Fruit fly (Drosophila melanogaster) whole organism, embryonic: ENCODE results near the gene CG13670.

Experiments used
- Asciz ChIP-seq: fragments of 200-800 bp; sonication (Bioruptor generic); optimal IDR thresholded peaks from 2 replicates; lab custom pipeline; 2017; ENCODE audit warnings: missing biosample characterization, mild to moderate bottlenecking, missing genetic modification characterization, missing genetic modification reagents
- Bteb2 ChIP-seq: fragments of 200-800 bp; sonication (Bioruptor generic); optimal IDR thresholded peaks from 2 replicates; lab custom pipeline; 2016; ENCODE audit warnings: missing biosample characterization, missing genetic modification characterization
- CG10267 ChIP-seq: fragments of 200-800 bp; sonication (Bioruptor generic); optimal IDR thresholded peaks from 2 replicates; lab custom pipeline; 2018; ENCODE audit warnings: missing biosample characterization, mild to moderate bottlenecking, missing genetic modification characterization, moderate library complexity
- CG10543 ChIP-seq: fragments of 200-800 bp; sonication (Bioruptor generic); optimal IDR thresholded peaks from 3 replicates; lab custom pipeline; 2017; ENCODE audit warnings: missing biosample characterization, mild to moderate bottlenecking, missing genetic modification characterization, moderate library complexity
- CG10565 ChIP-seq: fragments of 200-800 bp; sonication (Bioruptor generic); optimal IDR thresholded peaks from 3 replicates; lab custom pipeline; 2016; ENCODE audit warnings: missing biosample characterization, mild to moderate bottlenecking, missing genetic modification characterization
- CG11723 ChIP-seq: fragments of 200-800 bp; sonication (Bioruptor generic); optimal IDR thresholded peaks from 2 replicates; lab custom pipeline; 2017; ENCODE audit warnings: missing biosample characterization, mild to moderate bottlenecking, missing genetic modification characterization
- CG12299 ChIP-seq: fragments of 200-800 bp; sonication (Bioruptor generic); optimal IDR thresholded peaks from 2 replicates; lab custom pipeline; 2018; ENCODE audit warnings: missing biosample characterization, mild to moderate bottlenecking, missing genetic modification characterization
- CG12659 ChIP-seq: fragments of 200-800 bp; sonication (Bioruptor generic); optimal IDR thresholded peaks from 3 replicates; lab custom pipeline; 2017; ENCODE audit warnings: mild to moderate bottlenecking, missing biosample characterization, missing genetic modification reagents, missing genetic modification characterization
- CG13287 ChIP-seq: fragments of 200-800 bp; sonication (Bioruptor generic); IDR thresholded peaks from 2 replicates; pipeline ENCODE4 v1.3.6; 2022; ENCODE audit warnings: missing biosample characterization, missing genetic modification characterization; ENCODE audit not compliant: partially characterized antibody
- CG13624 ChIP-seq: fragments of 200-800 bp; sonication (Bioruptor generic); optimal IDR thresholded peaks from 2 replicates; lab custom pipeline; 2016; ENCODE audit warnings: missing biosample characterization, missing genetic modification characterization
- CG14710 ChIP-seq: fragments of 200-800 bp; sonication (Bioruptor generic); optimal IDR thresholded peaks from 3 replicates; lab custom pipeline; 2019; ENCODE audit warnings: missing biosample characterization, mild to moderate bottlenecking, missing genetic modification characterization, moderate library complexity
- CG15073 ChIP-seq: fragments of 200-800 bp; sonication (Bioruptor generic); optimal IDR thresholded peaks from 2 replicates; lab custom pipeline; 2016; ENCODE audit warnings: missing biosample characterization, missing genetic modification characterization
- CG15601 ChIP-seq: fragments of 200-800 bp; sonication (Bioruptor generic); optimal IDR thresholded peaks from 3 replicates; lab custom pipeline; 2019; ENCODE audit warnings: missing biosample characterization, mild to moderate bottlenecking, missing genetic modification characterization, moderate library complexity
- CG1832 ChIP-seq: fragments of 200-800 bp; sonication (Bioruptor generic); optimal IDR thresholded peaks from 2 replicates; lab custom pipeline; 2017; ENCODE audit warnings: missing biosample characterization, mild to moderate bottlenecking, missing genetic modification characterization, inconsistent platforms
- CG2120 ChIP-seq: fragments of 200-800 bp; sonication (Bioruptor generic); optimal IDR thresholded peaks from 3 replicates; lab custom pipeline; 2016; ENCODE audit warnings: missing biosample characterization, missing genetic modification characterization
- CG32767 ChIP-seq: fragments of 200-800 bp; sonication (Bioruptor generic); IDR thresholded peaks from 2 replicates; pipeline ENCODE4 v1.3.6; 2022; ENCODE audit warnings: missing biosample characterization, missing genetic modification characterization
- CG34376 ChIP-seq: fragments of 200-800 bp; sonication (Bioruptor generic); optimal IDR thresholded peaks from 2 replicates; lab custom pipeline; 2018; ENCODE audit warnings: missing biosample characterization, mild to moderate bottlenecking, missing genetic modification characterization
- CG7745 ChIP-seq: fragments of 200-800 bp; sonication (Bioruptor generic); optimal IDR thresholded peaks from 2 replicates; lab custom pipeline; 2018; ENCODE audit warnings: missing biosample characterization, mild to moderate bottlenecking, missing genetic modification characterization, moderate library complexity
- CG9609 ChIP-seq: fragments of 200-800 bp; sonication (Bioruptor generic); optimal IDR thresholded peaks from 3 replicates; lab custom pipeline; 2016; ENCODE audit warnings: missing biosample characterization, missing genetic modification characterization
- CG9932 ChIP-seq: fragments of 200-800 bp; sonication (Bioruptor generic); IDR thresholded peaks from 2 replicates; pipeline ENCODE4 v1.3.6; 2022; ENCODE audit warnings: missing biosample characterization, missing genetic modification characterization
- Chrac-16 ChIP-seq: fragments of 200-800 bp; sonication (Bioruptor generic); optimal IDR thresholded peaks from 3 replicates; lab custom pipeline; 2016; ENCODE audit warnings: missing biosample characterization, missing genetic modification characterization
- Dll ChIP-seq: fragments of 200-800 bp; sonication (Bioruptor generic); IDR thresholded peaks from 4 replicates; pipeline ENCODE4 v1.3.6; 2022; ENCODE audit warnings: missing biosample characterization, missing genetic modification characterization; ENCODE audit not compliant: partially characterized antibody
- Doc3 ChIP-seq: fragments of 200-800 bp; sonication (Bioruptor generic); IDR thresholded peaks from 3 replicates; pipeline ENCODE4 v1.3.6; 2022; ENCODE audit warnings: missing biosample characterization, missing genetic modification characterization; ENCODE audit not compliant: partially characterized antibody
- Dref ChIP-seq: fragments of 200-800 bp; sonication (Bioruptor generic); IDR thresholded peaks from 2 replicates; pipeline ENCODE4 v1.3.6; 2022; ENCODE audit warnings: missing biosample characterization, missing genetic modification characterization
- Drgx ChIP-seq: fragments of 200-800 bp; sonication (Bioruptor generic); IDR thresholded peaks from 2 replicates; pipeline ENCODE4 v1.3.6; 2022; ENCODE audit warnings: missing biosample characterization, missing genetic modification characterization
- E2f2 ChIP-seq: fragments of 200-800 bp; sonication (Bioruptor generic); IDR thresholded peaks from 2 replicates; pipeline ENCODE4 v1.3.6; 2022; ENCODE audit warnings: missing biosample characterization, missing genetic modification characterization
- ERR ChIP-seq: fragments of 200-800 bp; sonication (Bioruptor generic); optimal IDR thresholded peaks from 2 replicates; lab custom pipeline; 2016; ENCODE audit warnings: missing biosample characterization, missing genetic modification characterization
- HmgZ ChIP-seq: fragments of 200-800 bp; sonication (Bioruptor generic); optimal IDR thresholded peaks from 2 replicates; lab custom pipeline; 2018; ENCODE audit warnings: missing biosample characterization, mild to moderate bottlenecking, missing genetic modification characterization
- Hmr ChIP-seq: fragments of 200-800 bp; sonication (Bioruptor generic); optimal IDR thresholded peaks from 3 replicates; lab custom pipeline; 2017; ENCODE audit warnings: mild to moderate bottlenecking, missing biosample characterization, missing genetic modification reagents, missing genetic modification characterization
- Hr78 ChIP-seq, 2 experiments: fragments of 200-800 bp in 1 of 2; fragments of >200 bp in 1 of 2; sonication (Bioruptor generic) in 1 of 2; optimal IDR thresholded peaks; 2 replicates each; lab custom pipeline; 2017 to 2019; ENCODE audit warnings: missing biosample characterization in 2 of 2, missing genetic modification characterization in 2 of 2, mild to moderate bottlenecking in 1 of 2, moderate library complexity in 1 of 2
- Med ChIP-seq: fragments of 200-800 bp; sonication (Bioruptor generic); peaks from one replicate; lab custom pipeline; 2016; ENCODE audit warnings: missing biosample characterization, missing genetic modification characterization, mild to moderate bottlenecking, inconsistent platforms, moderate library complexity
- Nf-YC ChIP-seq: fragments of 200-800 bp; optimal IDR thresholded peaks from 3 replicates; lab custom pipeline; 2019; ENCODE audit warnings: missing biosample characterization, mild to moderate bottlenecking, missing genetic modification characterization, moderate library complexity
- Rfx ChIP-seq: fragments of 200-800 bp; sonication (Bioruptor generic); IDR thresholded peaks from 2 replicates; pipeline ENCODE4 v1.3.6; 2022; ENCODE audit warnings: missing biosample characterization, missing genetic modification characterization
- Scr ChIP-seq: fragments of 200-800 bp; sonication (Bioruptor generic); IDR thresholded peaks from 2 replicates; pipeline ENCODE4 v1.3.6; 2022; ENCODE audit warnings: missing biosample characterization, missing genetic modification characterization; ENCODE audit not compliant: partially characterized antibody
- Tbp ChIP-seq: fragments of >200 bp; optimal IDR thresholded peaks from 2 replicates; lab custom pipeline; 2018; ENCODE audit warnings: missing biosample characterization, missing genetic modification characterization
- YL-1 ChIP-seq: fragments of 200-800 bp; sonication (Bioruptor generic); optimal IDR thresholded peaks from 3 replicates; lab custom pipeline; 2017; ENCODE audit warnings: missing biosample characterization, mild to moderate bottlenecking, missing genetic modification characterization
- bbx ChIP-seq: fragments of 200-800 bp; sonication (Bioruptor generic); IDR thresholded peaks from 2 replicates; pipeline ENCODE4 v1.3.6; 2022; ENCODE audit warnings: missing biosample characterization, missing genetic modification characterization; ENCODE audit not compliant: partially characterized antibody
- ci ChIP-seq: fragments of 200-800 bp; sonication (Bioruptor generic); IDR thresholded peaks from 3 replicates; pipeline ENCODE4 v1.3.6; 2022; ENCODE audit warnings: missing biosample characterization, missing genetic modification characterization
- crol ChIP-seq: fragments of 200-800 bp; sonication (Bioruptor generic); IDR thresholded peaks from 2 replicates; pipeline ENCODE4 v1.3.6; 2022; ENCODE audit warnings: missing biosample characterization, missing genetic modification characterization
- dm ChIP-seq: fragments of 200-800 bp; sonication (Bioruptor generic); optimal IDR thresholded peaks from 3 replicates; lab custom pipeline; 2016; ENCODE audit warnings: missing biosample characterization, missing genetic modification characterization
- gfzf ChIP-seq: fragments of 200-800 bp; sonication (Bioruptor generic); optimal IDR thresholded peaks from 2 replicates; lab custom pipeline; 2016; ENCODE audit warnings: missing biosample characterization, mild to moderate bottlenecking, missing genetic modification characterization, moderate library complexity
- lab ChIP-seq: fragments of 200-800 bp; sonication (Bioruptor generic); optimal IDR thresholded peaks from 3 replicates; lab custom pipeline; 2017; ENCODE audit warnings: missing biosample characterization, missing genetic modification characterization, mild to moderate bottlenecking, moderate library complexity, missing genetic modification reagents
- lbe ChIP-seq: fragments of 200-800 bp; sonication (Bioruptor generic); optimal IDR thresholded peaks from 2 replicates; lab custom pipeline; 2016; ENCODE audit warnings: missing biosample characterization, mild to moderate bottlenecking, missing genetic modification characterization
- lilli ChIP-seq: fragments of 200-800 bp; sonication (Bioruptor generic); optimal IDR thresholded peaks from 3 replicates; lab custom pipeline; 2016; ENCODE audit warnings: missing biosample characterization, missing genetic modification characterization
- maf-S ChIP-seq: fragments of 200-800 bp; sonication (Bioruptor generic); optimal IDR thresholded peaks from 2 replicates; lab custom pipeline; 2016; ENCODE audit warnings: missing biosample characterization, missing genetic modification characterization
- repo ChIP-seq: fragments of 200-800 bp; sonication (Bioruptor generic); optimal IDR thresholded peaks from 2 replicates; lab custom pipeline; 2016; ENCODE audit warnings: missing biosample characterization, missing genetic modification characterization
- sd ChIP-seq: fragments of 200-800 bp; sonication (Bioruptor generic); optimal IDR thresholded peaks from 3 replicates; lab custom pipeline; 2018; ENCODE audit warnings: missing biosample characterization, mild to moderate bottlenecking, missing genetic modification characterization, moderate library complexity
- sens-2 ChIP-seq: fragments of 200-800 bp; sonication (Bioruptor generic); IDR thresholded peaks from 2 replicates; pipeline ENCODE4 v1.3.6; 2022; ENCODE audit warnings: missing biosample characterization, missing genetic modification characterization
- sob ChIP-seq: fragments of 200-800 bp; sonication (Bioruptor generic); IDR thresholded peaks from 2 replicates; pipeline ENCODE4 v1.3.6; 2022; ENCODE audit warnings: missing biosample characterization, missing genetic modification characterization
- tap ChIP-seq: fragments of 200-800 bp; optimal IDR thresholded peaks from 3 replicates; lab custom pipeline; 2019; ENCODE audit warnings: missing biosample characterization, mild to moderate bottlenecking, missing genetic modification characterization, moderate library complexity

The CG13670 gene

dm6 chr3L:8338921-8339320 is 18.4 kb downstream of the CG13670 start, which contains the start of gene Pex2 (continued):
- TF ChIP-seq CG11723 (GFP tag; lab: Kevin White, UChicago) (no peak), E2f2 (GFP tag; lab: Robert Waterston, UW) (peak; percentile 98), lbe (GFP tag; lab: Kevin White, UChicago) (peak; percentile 41), maf-S (GFP tag; lab: Kevin White, UChicago) (no peak), Chrac-16 (no peak), ERR (no peak), CG13287 (GFP tag; lab: Robert Waterston, UW) (peak; percentile 69), Med (GFP tag; lab: Kevin White, UChicago) (peak; percentile 84), ci (GFP tag; lab: Robert Waterston, UW) (no peak; the same call in 2 of the 3 replicates), sens-2 (GFP tag; lab: Robert Waterston, UW) (no peak), lilli (GFP tag; lab: Kevin White, UChicago) (peak; percentile 25), dm (no peak), lab (GFP tag; lab: Kevin White, UChicago) (peak; percentile 30), CG15073 (GFP tag; lab: Kevin White, UChicago) (no peak), CG12299 (tag; lab: Kevin White, UChicago) (peak; percentile 7), Dref (GFP tag; lab: Robert Waterston, UW) (peak; percentile 66), Dll (peak; percentile 48; the same call in 1 of the 4 replicates), CG13624 (GFP tag; lab: Kevin White, UChicago) (peak; percentile 4), YL-1 (GFP tag; lab: Kevin White, UChicago) (peak; percentile 9), Hmr (GFP tag; lab: Kevin White, UChicago) (peak; percentile 33), Hr78 (GFP tag; optimal IDR thresholded peaks at IDR 0.05; lab: Kevin White, UChicago) (peak in 1 of 2 experiments; percentile 60), CG10565 (no peak), CG32767 (0 out of 2 replicates have a peak, but pooled peaks have one; percentile 14), Tbp (no peak), crol (GFP tag; lab: Robert Waterston, UW) (no peak), Asciz (GFP tag; lab: Kevin White, UChicago) (no peak), sob (peak; percentile 8; the same call in 1 of the 2 replicates), Bteb2 (no peak), CG15601 (tag; lab: Kevin White, UChicago) (peak; percentile 21), Drgx (0 out of 2 replicates have a peak, but pooled peaks have one; percentile 23), CG12659 (GFP tag; lab: Kevin White, UChicago) (peak; percentile 52), Doc3 (GFP tag; lab: Robert Waterston, UW) (0 out of 3 replicates have a peak, but pooled peaks have one; percentile 21), CG10543 (no peak), CG10267 (tag; lab: Kevin White, UChicago) (peak; percentile 96), Rfx (GFP tag; lab: Robert Waterston, UW) (peak; percentile 23; the same call in 1 of the 2 replicates), gfzf (GFP tag; lab: Kevin White, UChicago) (peak; percentile 8), HmgZ (tag; lab: Kevin White, UChicago) (peak; percentile 76), tap (tag; lab: Kevin White, UChicago) (peak; percentile 1), CG34376 (GFP tag; lab: Kevin White, UChicago) (peak; percentile 58), Nf-YC (tag; lab: Kevin White, UChicago) (no peak), repo (no peak), bbx (GFP tag; lab: Robert Waterston, UW) (peak; percentile 48; the same call in 1 of the 2 replicates), CG7745 (tag; lab: Kevin White, UChicago) (no peak), CG9609 (no peak), CG14710 (tag; lab: Kevin White, UChicago) (peak; percentile 66), CG1832 (GFP tag; lab: Kevin White, UChicago) (no peak), CG2120 (GFP tag; lab: Kevin White, UChicago) (peak; percentile 32), CG9932 (peak; percentile 22; the same call in 1 of the 2 replicates), sd (tag; lab: Kevin White, UChicago) (peak; percentile 16), Scr (GFP tag; lab: Robert Waterston, UW) (peak; percentile 56)
